Worm (Caenorhabditis elegans) whole organism, L1 larva: Measurements from ENCODE around the gene W02D7.12.
"Not testable (repeated sequence)": the region's sequence is repeated elsewhere in the genome, so short reads cannot be mapped to it uniquely, and the experiment has no call there.

Experiments used
- C04F5.9 ChIP-seq: sonication (generic microtip); optimal IDR thresholded peaks from 2 replicates; lab custom pipeline; 2016; ENCODE audit warnings: missing genetic modification characterization, missing compliant biosample characterization
- fkh-10 ChIP-seq: sonication (generic microtip); optimal IDR thresholded peaks from 2 replicates; lab custom pipeline; 2017; ENCODE audit warnings: missing biosample characterization, missing genetic modification reagents, missing genetic modification characterization
- nhr-12 ChIP-seq: sonication (generic microtip); optimal IDR thresholded peaks from 2 replicates; lab custom pipeline; 2017; ENCODE audit warnings: missing biosample characterization, missing genetic modification characterization
- nhr-237 ChIP-seq: fragments of 150-350 bp; optimal IDR thresholded peaks from 2 replicates; lab custom pipeline; 2014; ENCODE audit warnings: missing biosample characterization, missing genetic modification characterization
- nhr-76 ChIP-seq: sonication (generic microtip); optimal IDR thresholded peaks from 2 replicates; lab custom pipeline; 2017; ENCODE audit warnings: missing biosample characterization, missing genetic modification characterization
- rnt-1 ChIP-seq: sonication (generic microtip); optimal IDR thresholded peaks from 2 replicates; lab custom pipeline; 2016; ENCODE audit warnings: mild to moderate bottlenecking, missing genetic modification characterization, moderate library complexity, missing compliant biosample characterization
- unc-62 ChIP-seq: fragments of 150-350 bp; optimal IDR thresholded peaks from 2 replicates; lab custom pipeline; 2014; ENCODE audit warnings: missing biosample characterization, missing genetic modification reagents, missing genetic modification characterization
- zag-1 ChIP-seq: fragments of 150-350 bp; optimal IDR thresholded peaks from 2 replicates; lab custom pipeline; 2014; ENCODE audit warnings: missing biosample characterization, missing genetic modification characterization

DNA sequence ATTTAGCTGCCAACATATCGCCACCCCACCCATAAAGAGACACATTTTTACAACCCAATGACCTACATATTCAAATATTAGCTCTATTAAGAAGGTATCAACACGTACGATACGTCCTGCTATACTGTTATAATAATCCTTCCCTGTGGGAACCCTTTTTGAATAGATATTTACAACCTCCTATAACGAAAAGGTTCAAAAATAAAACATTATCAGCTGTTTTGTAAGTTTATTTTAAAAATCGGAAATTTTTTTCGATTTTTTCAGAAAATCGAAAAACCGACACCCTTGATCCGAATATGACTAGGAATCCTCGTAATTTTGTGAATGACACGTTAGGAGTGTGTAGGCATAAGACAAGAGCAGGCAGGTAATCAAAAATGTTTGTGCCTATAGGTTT, 29.6 kb downstream of the W02D7.12 start, which contains the start of gene C08D8.7:
- TF ChIP-seq zag-1 (tag; lab: Kevin White, UChicago); rnt-1 (tag; lab: Kevin White, UChicago); fkh-10 (GFP tag; lab: Kevin White, UChicago); unc-62; nhr-237 (tag; lab: Kevin White, UChicago); nhr-76 (tag; lab: Kevin White, UChicago); nhr-12 (tag; lab: Kevin White, UChicago); C04F5.9: not testable (repeated sequence)
